Worm (Caenorhabditis elegans) whole organism, L2 larva: ENCODE data around the gene clec-172.

Experiments
- C34F6.9 ChIP-seq: fragments of 150-350 bp; optimal IDR thresholded peaks from 2 replicates; lab custom pipeline; 2014; ENCODE audit warnings: missing biosample characterization, missing genetic modification characterization
- F13H6.1 ChIP-seq: sonication (generic microtip); optimal IDR thresholded peaks from 2 replicates; lab custom pipeline; 2016; ENCODE audit warnings: missing genetic modification characterization, missing compliant biosample characterization
- R02D3.7 ChIP-seq: fragments of 150-350 bp; optimal IDR thresholded peaks from 2 replicates; lab custom pipeline; 2014; ENCODE audit warnings: missing biosample characterization, missing genetic modification characterization
- ZK546.5 ChIP-seq: sonication (generic microtip); optimal IDR thresholded peaks from 2 replicates; lab custom pipeline; 2017; ENCODE audit warnings: missing biosample characterization, missing genetic modification characterization
- ama-1 ChIP-seq: fragments of 150-350 bp; optimal IDR thresholded peaks from 2 replicates; lab custom pipeline; 2018; ENCODE audit warnings: inconsistent platforms
- blmp-1 ChIP-seq: sonication (generic microtip); optimal IDR thresholded peaks from 2 replicates; lab custom pipeline; 2017; ENCODE audit warnings: missing genetic modification characterization, mild to moderate bottlenecking, missing compliant biosample characterization, antibody characterized with exemption, moderate library complexity; ENCODE audit not compliant: insufficient read depth
- ceh-82 ChIP-seq: fragments of 150-350 bp; optimal IDR thresholded peaks from 2 replicates; lab custom pipeline; 2014; ENCODE audit warnings: missing biosample characterization, missing genetic modification characterization
- crh-2 ChIP-seq: sonication (generic microtip); optimal IDR thresholded peaks from 2 replicates; lab custom pipeline; 2017; ENCODE audit warnings: missing biosample characterization, missing genetic modification characterization
- dmd-4 ChIP-seq: sonication (generic microtip); optimal IDR thresholded peaks from 2 replicates; lab custom pipeline; 2017; ENCODE audit warnings: missing biosample characterization, missing genetic modification characterization
- egl-27 ChIP-seq: sonication (generic microtip); optimal IDR thresholded peaks from 3 replicates; lab custom pipeline; 2017; ENCODE audit warnings: missing biosample characterization, missing genetic modification reagents, missing genetic modification characterization
- elt-1 ChIP-seq: fragments of 150-350 bp; optimal IDR thresholded peaks from 2 replicates; lab custom pipeline; 2014; ENCODE audit warnings: missing biosample characterization, missing genetic modification characterization
- gmeb-1 ChIP-seq: fragments of 150-350 bp; optimal IDR thresholded peaks from 2 replicates; lab custom pipeline; 2014; ENCODE audit warnings: missing biosample characterization, missing genetic modification characterization
- lin-11 ChIP-seq: fragments of 150-350 bp; sonication (generic microtip); optimal IDR thresholded peaks from 2 replicates; lab custom pipeline; 2014; ENCODE audit warnings: missing biosample characterization, missing genetic modification characterization, inconsistent platforms, mixed read lengths
- lin-13 ChIP-seq: fragments of 150-350 bp; optimal IDR thresholded peaks from 2 replicates; lab custom pipeline; 2014; ENCODE audit warnings: missing biosample characterization, missing genetic modification reagents, missing genetic modification characterization
- lin-39 ChIP-seq: fragments of 150-350 bp; optimal IDR thresholded peaks from 2 replicates; lab custom pipeline; 2014; ENCODE audit warnings: missing biosample characterization, missing genetic modification reagents, missing genetic modification characterization
- lsy-2 ChIP-seq, 2 experiments: fragments of 150-350 bp in 1 of 2; sonication (generic microtip) in 1 of 2; optimal IDR thresholded peaks; 2 replicates each; lab custom pipeline; 2014 to 2017; ENCODE audit warnings: missing biosample characterization in 2 of 2, missing genetic modification characterization in 2 of 2
- mbf-1 ChIP-seq: sonication (generic microtip); optimal IDR thresholded peaks from 2 replicates; lab custom pipeline; 2017; ENCODE audit warnings: missing biosample characterization, missing genetic modification characterization
- mdl-1 ChIP-seq, 2 experiments: fragments of 150-350 bp in 1 of 2; sonication (generic microtip) in 1 of 2; optimal IDR thresholded peaks; 2 replicates each; lab custom pipeline; 2017; ENCODE audit warnings: missing biosample characterization in 2 of 2, missing genetic modification characterization in 2 of 2
- nhr-10 ChIP-seq: sonication (generic microtip); optimal IDR thresholded peaks from 2 replicates; lab custom pipeline; 2017; ENCODE audit warnings: missing biosample characterization, missing genetic modification characterization
- nhr-11 ChIP-seq: fragments of 150-350 bp; optimal IDR thresholded peaks from 2 replicates; lab custom pipeline; 2014; ENCODE audit warnings: missing biosample characterization, missing genetic modification characterization
- nhr-129 ChIP-seq: fragments of 150-350 bp; optimal IDR thresholded peaks from 2 replicates; lab custom pipeline; 2014; ENCODE audit warnings: missing biosample characterization, missing genetic modification characterization
- nhr-21 ChIP-seq: fragments of 150-350 bp; optimal IDR thresholded peaks from 2 replicates; lab custom pipeline; 2014; ENCODE audit warnings: missing biosample characterization, missing genetic modification characterization
- nhr-237 ChIP-seq: fragments of 150-350 bp; optimal IDR thresholded peaks from 2 replicates; lab custom pipeline; 2014; ENCODE audit warnings: missing biosample characterization, missing genetic modification characterization
- nhr-25 ChIP-seq: fragments of 150-350 bp; sonication (generic microtip); optimal IDR thresholded peaks from 3 replicates; lab custom pipeline; 2014; ENCODE audit warnings: missing biosample characterization, missing genetic modification characterization
- nhr-6 ChIP-seq: fragments of 150-350 bp; optimal IDR thresholded peaks from 2 replicates; lab custom pipeline; 2014; ENCODE audit warnings: missing biosample characterization, missing genetic modification characterization
- peb-1 ChIP-seq: fragments of 150-350 bp; optimal IDR thresholded peaks from 2 replicates; lab custom pipeline; 2014; ENCODE audit warnings: missing biosample characterization, missing genetic modification characterization
- sem-4 ChIP-seq: fragments of 150-350 bp; optimal IDR thresholded peaks from 2 replicates; lab custom pipeline; 2014; ENCODE audit warnings: missing biosample characterization, missing genetic modification reagents, missing genetic modification characterization
- sma-3 ChIP-seq: sonication (generic microtip); optimal IDR thresholded peaks from 2 replicates; lab custom pipeline; 2016; ENCODE audit warnings: missing genetic modification reagents, missing genetic modification characterization, missing compliant biosample characterization
- snpc-4 ChIP-seq: fragments of 150-350 bp; optimal IDR thresholded peaks from 2 replicates; lab custom pipeline; 2014; ENCODE audit warnings: missing biosample characterization, missing genetic modification characterization
- unc-39 ChIP-seq: fragments of 150-350 bp; optimal IDR thresholded peaks from 2 replicates; lab custom pipeline; 2014; ENCODE audit warnings: missing biosample characterization, missing genetic modification characterization
- unc-55 ChIP-seq: fragments of 150-350 bp; sonication (generic microtip); optimal IDR thresholded peaks from 3 replicates; lab custom pipeline; 2014; ENCODE audit warnings: missing biosample characterization, missing genetic modification reagents, missing genetic modification characterization
- unc-62 ChIP-seq: fragments of 150-350 bp; optimal IDR thresholded peaks from 2 replicates; lab custom pipeline; 2014; ENCODE audit warnings: missing biosample characterization, missing genetic modification reagents, missing genetic modification characterization
- ztf-11 ChIP-seq: sonication (generic microtip); optimal IDR thresholded peaks from 2 replicates; lab custom pipeline; 2017; ENCODE audit warnings: missing biosample characterization, missing genetic modification characterization
- ztf-4 ChIP-seq: fragments of 150-350 bp; optimal IDR thresholded peaks from 2 replicates; lab custom pipeline; 2014; ENCODE audit warnings: missing biosample characterization, missing genetic modification characterization

The clec-172 gene

ce11 chrIV:1496017-1496678 lies 20.3 kb downstream of the clec-172 start, which contains the start of gene npp-20:
npp-20 (minus strand) TSS chrIV:1496022.
- peak; percentile 41 for TF ChIP-seq nhr-129 (tag; lab: Kevin White, UChicago)
- no peak for TF ChIP-seq mbf-1 (tag; lab: Kevin White, UChicago)
- no peak for TF ChIP-seq nhr-11 (tag; lab: Kevin White, UChicago)
- TF ChIP-seq nhr-10 (tag; lab: Kevin White, UChicago) = no peak
- TF ChIP-seq ztf-4 = peak; percentile 13
- TF ChIP-seq egl-27 (tag; lab: Kevin White, UChicago) = peak; percentile 7
- TF ChIP-seq gmeb-1 (tag; lab: Kevin White, UChicago) = peak; percentile 77
- peak; percentile 36 for TF ChIP-seq nhr-25
- TF ChIP-seq crh-2 (tag; lab: Kevin White, UChicago) = peak; percentile 78
- TF ChIP-seq ama-1 (lab: Kevin White, UChicago) = peak; percentile 8
- no peak for TF ChIP-seq sem-4
- no peak for TF ChIP-seq unc-62
- peak; percentile 81 for TF ChIP-seq C34F6.9
- peak; percentile 24 for TF ChIP-seq F13H6.1 (tag; lab: Kevin White, UChicago)
- TF ChIP-seq sma-3 (GFP tag; lab: Kevin White, UChicago) = peak; percentile 39
- peak; percentile 20 for TF ChIP-seq snpc-4 (tag; lab: Kevin White, UChicago)
- TF ChIP-seq lsy-2 (tag; optimal IDR thresholded peaks at IDR 0.05; lab: Kevin White, UChicago) = peak; percentile 74 to 84
- peak; percentile 51 for TF ChIP-seq lin-13 (GFP tag; lab: Kevin White, UChicago)
- TF ChIP-seq unc-55 = peak; percentile 60

DNA sequence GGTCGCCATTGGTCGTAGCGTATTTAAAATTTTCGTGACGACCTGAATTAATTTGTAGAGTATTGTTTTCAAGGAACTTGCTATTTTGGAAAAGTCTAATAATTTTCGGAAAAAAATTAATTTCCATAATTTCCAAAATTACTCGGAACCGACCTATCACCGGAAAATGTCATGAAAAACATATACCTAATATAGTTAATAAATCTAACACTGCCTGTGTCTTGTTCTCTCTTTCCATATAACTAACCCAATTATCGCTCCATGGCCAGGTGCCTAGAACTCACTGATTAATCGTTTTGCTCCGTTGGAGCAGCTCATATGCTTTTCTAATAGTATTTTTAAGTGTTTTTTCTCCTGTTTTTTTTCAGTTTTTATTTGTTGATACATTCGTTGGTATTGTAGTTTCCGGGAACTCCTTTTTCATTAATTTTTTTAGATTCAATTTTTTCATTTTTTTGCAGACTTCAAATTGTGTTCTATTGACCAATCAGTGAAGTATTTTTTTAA lies 31.4 kb downstream of the clec-172 start, which contains the start of gene Y77E11A.16:
Y77E11A.16 (plus strand) TSS at position 457 of the 507 bp plus-strand sequence.
- TF ChIP-seq lsy-2 (tag; optimal IDR thresholded peaks at IDR 0.05; lab: Kevin White, UChicago) (peak in 1 of 2 experiments; percentile 9), mbf-1 (tag; lab: Kevin White, UChicago) (no peak)

DNA sequence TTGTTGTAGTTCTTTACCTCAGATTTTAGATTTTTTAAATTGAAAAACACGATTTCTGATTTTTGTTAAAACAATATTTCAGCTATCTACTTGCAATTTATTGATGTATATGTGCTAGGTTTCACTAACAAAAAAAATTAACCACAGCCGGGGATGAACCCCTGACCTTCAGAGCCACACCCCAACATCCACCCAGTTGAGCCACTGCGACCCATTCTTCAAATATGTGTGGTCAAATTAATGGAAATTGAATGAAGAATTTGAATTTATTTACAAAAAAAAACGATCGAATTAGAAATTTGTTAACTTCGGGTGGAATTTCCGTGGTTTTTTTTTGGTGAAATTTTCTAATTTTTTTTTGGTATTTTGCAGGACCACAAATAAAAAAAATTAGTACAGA lies 37.8 kb downstream of the clec-172 start:
- no peak for TF ChIP-seq ama-1 (lab: Kevin White, UChicago)
- no peak for TF ChIP-seq blmp-1 (tag; lab: Kevin White, UChicago)
- no peak for TF ChIP-seq crh-2 (tag; lab: Kevin White, UChicago)
- TF ChIP-seq lin-13 (GFP tag; lab: Kevin White, UChicago) = no peak
- TF ChIP-seq nhr-237 (tag; lab: Kevin White, UChicago) = no peak
- no peak for TF ChIP-seq nhr-25
- no peak for TF ChIP-seq ceh-82 (tag; lab: Kevin White, UChicago)
- TF ChIP-seq gmeb-1 (tag; lab: Kevin White, UChicago) = no peak
- no peak for TF ChIP-seq sma-3 (GFP tag; lab: Kevin White, UChicago)
- no peak for TF ChIP-seq nhr-10 (tag; lab: Kevin White, UChicago)
- TF ChIP-seq lin-11 (tag; lab: Kevin White, UChicago) = no peak
- no peak for TF ChIP-seq mdl-1 (tag; optimal IDR thresholded peaks at IDR 0.05; lab: Kevin White, UChicago)
- no peak for TF ChIP-seq dmd-4 (tag; lab: Kevin White, UChicago)
- no peak for TF ChIP-seq peb-1 (tag; lab: Kevin White, UChicago)
- TF ChIP-seq unc-55 = no peak

DNA sequence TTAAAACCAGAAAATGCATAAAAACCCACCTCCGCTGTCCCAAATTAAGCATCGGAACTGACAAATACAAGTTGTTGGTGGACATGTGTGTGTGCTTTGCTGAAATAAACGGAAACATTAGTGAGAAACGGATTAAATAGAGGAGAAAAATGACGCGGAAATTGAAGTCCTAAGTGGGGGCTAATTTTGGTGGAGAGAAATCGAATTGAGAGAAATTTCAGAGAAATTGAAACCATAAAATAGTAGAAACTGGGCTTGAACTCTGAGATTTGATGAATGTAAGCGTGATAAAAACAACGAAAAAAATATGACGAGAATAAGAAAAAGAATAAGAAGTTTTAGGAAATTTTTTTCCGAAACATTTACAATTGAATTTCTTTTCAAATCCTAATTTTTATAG lies 41.4 kb downstream of the clec-172 start, which contains the start of gene Y77E11A.12:
Y77E11A.12 (minus strand) TSS at position 101 of the 400 bp plus-strand sequence.
- no peak for TF ChIP-seq lsy-2 (tag; optimal IDR thresholded peaks at IDR 0.05; lab: Kevin White, UChicago)
- TF ChIP-seq mdl-1 (tag; optimal IDR thresholded peaks at IDR 0.05; lab: Kevin White, UChicago) = no peak
- no peak for TF ChIP-seq nhr-21 (tag; lab: Kevin White, UChicago)
- no peak for TF ChIP-seq C34F6.9
- no peak for TF ChIP-seq sem-4
- no peak for TF ChIP-seq lin-11 (tag; lab: Kevin White, UChicago)
- no peak for TF ChIP-seq crh-2 (tag; lab: Kevin White, UChicago)
- no peak for TF ChIP-seq unc-39
- TF ChIP-seq mbf-1 (tag; lab: Kevin White, UChicago) = no peak
- no peak for TF ChIP-seq ama-1 (lab: Kevin White, UChicago)
- TF ChIP-seq snpc-4 (tag; lab: Kevin White, UChicago) = no peak
- TF ChIP-seq elt-1 (tag; lab: Kevin White, UChicago) = no peak
- TF ChIP-seq lin-39 = no peak
- TF ChIP-seq unc-55 = no peak
- TF ChIP-seq R02D3.7 (tag; lab: Kevin White, UChicago) = no peak
- TF ChIP-seq ztf-11 = no peak
- no peak for TF ChIP-seq nhr-129 (tag; lab: Kevin White, UChicago)
- TF ChIP-seq F13H6.1 (tag; lab: Kevin White, UChicago) = no peak
- no peak for TF ChIP-seq ZK546.5
- TF ChIP-seq nhr-6 = no peak
